Fruit fly (Drosophila melanogaster): ENCODE results near the gene CG10063.

CG10063 gene

dm6 chr3L:7003132-7003531 is 30.9 kb upstream of the CG10063 start:
- no peak for TF ChIP-seq kay (GFP tag; ENCODE audit: borderline replicate concordance)

DNA sequence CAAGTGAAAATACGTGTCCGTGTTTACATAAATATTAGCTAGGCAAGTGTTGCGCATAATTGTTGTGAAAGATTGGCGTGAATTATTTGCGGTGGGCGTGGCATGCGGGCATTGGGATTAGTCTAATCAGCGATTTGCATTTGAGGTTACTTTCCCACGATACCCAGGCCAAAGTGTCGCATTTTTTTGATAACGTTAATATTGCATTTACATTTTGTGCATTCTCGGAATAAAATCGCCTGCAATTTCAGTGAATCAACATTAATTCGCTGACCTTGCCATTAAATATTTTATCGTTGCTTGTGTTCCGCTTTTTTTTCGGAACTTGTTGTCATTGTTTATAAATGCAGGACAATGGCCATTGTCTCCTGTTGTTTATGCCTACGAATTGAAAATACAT is 30.1 kb upstream of the CG10063 start:
- TF ChIP-seq tj (GFP tag; optimal IDR thresholded peaks at IDR 0.05) (peak; percentile 81), Crg-1 (GFP tag; optimal IDR thresholded peaks at IDR 0.05) (no peak)

DNA sequence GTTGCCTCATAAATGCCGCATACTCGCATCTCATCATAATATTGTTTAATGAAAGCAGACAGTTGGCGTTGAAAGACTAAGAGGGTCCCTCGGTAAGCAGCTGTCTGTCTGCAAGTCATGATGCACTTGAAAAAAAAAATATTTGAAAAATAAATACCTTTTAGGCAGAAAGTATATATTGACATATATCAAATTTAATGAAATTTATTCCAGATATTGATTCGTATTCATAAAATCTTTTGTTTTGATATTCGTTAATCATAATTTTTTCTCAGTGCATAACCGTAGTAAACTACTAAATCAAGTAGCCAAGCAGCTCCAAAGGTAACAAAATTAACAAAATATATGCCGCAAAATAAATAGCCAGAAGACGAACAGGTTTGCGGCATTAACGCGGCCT is 29.6 kb upstream of the CG10063 start:
- TF ChIP-seq ovo (GFP tag; optimal IDR thresholded peaks at IDR 0.05), result no peak
- TF ChIP-seq Mnt (GFP tag; optimal IDR thresholded peaks at IDR 0.05), result no peak
- TF ChIP-seq Hr96 (GFP tag; optimal IDR thresholded peaks at IDR 0.05), result no peak
- no peak for TF ChIP-seq kay (GFP tag; ENCODE audit: borderline replicate concordance)
- no peak for TF ChIP-seq bab1 (GFP tag; optimal IDR thresholded peaks at IDR 0.05)
- no peak for TF ChIP-seq CG33017 (tag; optimal IDR thresholded peaks at IDR 0.05)
- TF ChIP-seq CG11617 (GFP tag; optimal IDR thresholded peaks at IDR 0.05), result no peak
- no peak for TF ChIP-seq CG7045 (GFP tag; optimal IDR thresholded peaks at IDR 0.05)
- TF ChIP-seq CG5204 (GFP tag; optimal IDR thresholded peaks at IDR 0.05), result no peak
- TF ChIP-seq cnc (optimal IDR thresholded peaks at IDR 0.05), result no peak
- TF ChIP-seq pad (GFP tag; optimal IDR thresholded peaks at IDR 0.05), result no peak
- no peak for TF ChIP-seq Crg-1 (GFP tag; optimal IDR thresholded peaks at IDR 0.05)

- TF ChIP-seq CG11617 (GFP tag; optimal IDR thresholded peaks at IDR 0.05) (no peak), CG14711 (tag; optimal IDR thresholded peaks at IDR 0.05) (no peak), CG7045 (GFP tag; optimal IDR thresholded peaks at IDR 0.05) (no peak)
Observed at dm6 chr3L:6999993-7000392, 27.7 kb upstream of the CG10063 start.

dm6 chr3L:6998692-6999091 is 26.4 kb upstream of the CG10063 start, which contains the start of gene Mp:
Mp (plus strand) TSS chr3L:6998843.
- TF ChIP-seq ovo (GFP tag; optimal IDR thresholded peaks at IDR 0.05) (no peak), CG5204 (GFP tag; optimal IDR thresholded peaks at IDR 0.05) (no peak), tj (GFP tag; optimal IDR thresholded peaks at IDR 0.05) (no peak), CG1620 (GFP tag; optimal IDR thresholded peaks at IDR 0.05) (no peak), bab1 (GFP tag; optimal IDR thresholded peaks at IDR 0.05) (peak; percentile 12), Hr96 (GFP tag; optimal IDR thresholded peaks at IDR 0.05) (no peak), toe (GFP tag; optimal IDR thresholded peaks at IDR 0.05) (no peak), Mnt (GFP tag; optimal IDR thresholded peaks at IDR 0.05) (peak; percentile 78), cnc (optimal IDR thresholded peaks at IDR 0.05) (no peak), CG33017 (tag; optimal IDR thresholded peaks at IDR 0.05) (no peak), cic (GFP tag; optimal IDR thresholded peaks at IDR 0.05) (no peak), pad (GFP tag; optimal IDR thresholded peaks at IDR 0.05) (no peak)

DNA sequence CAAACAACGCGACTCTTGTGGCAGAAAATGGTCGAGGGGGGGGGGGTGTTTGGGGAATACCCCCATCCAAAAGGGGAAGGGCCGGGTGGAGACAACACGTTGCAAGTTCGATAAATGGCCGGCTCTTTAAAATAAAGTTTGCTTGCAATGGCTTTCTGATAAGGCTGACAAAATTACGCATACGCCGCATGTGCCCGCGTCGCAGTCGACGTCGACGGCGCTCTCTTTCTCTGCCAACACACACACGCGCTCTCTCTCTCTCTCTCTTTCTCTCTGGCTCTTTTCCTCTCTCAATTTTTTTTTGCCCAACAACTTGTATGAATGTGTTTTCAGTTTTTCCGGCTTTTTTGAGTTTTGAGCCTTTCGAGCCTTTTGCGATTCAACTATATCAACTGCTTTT is 25.1 kb upstream of the CG10063 start:
- TF ChIP-seq toe (GFP tag; optimal IDR thresholded peaks at IDR 0.05), result no peak
- no peak for TF ChIP-seq CG7045 (GFP tag; optimal IDR thresholded peaks at IDR 0.05)

DNA sequence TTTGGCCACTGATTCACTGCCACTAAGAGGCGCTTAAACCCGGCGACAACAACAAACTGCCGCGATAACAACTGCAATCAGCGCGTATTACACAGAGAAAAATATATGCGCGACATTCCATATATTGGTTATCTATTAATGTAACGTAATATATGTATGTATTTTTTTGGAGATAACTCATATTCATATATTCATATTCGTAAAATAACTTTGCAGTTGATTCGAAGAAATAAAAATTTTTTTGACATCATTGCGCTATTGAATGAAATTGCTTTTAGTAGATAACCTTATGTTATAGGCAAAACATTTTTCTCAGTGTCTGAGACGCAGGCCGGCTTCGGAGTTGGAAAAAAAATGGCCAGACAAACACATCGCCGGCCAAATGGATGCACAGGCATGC is 24.6 kb upstream of the CG10063 start:
- TF ChIP-seq CG33017 (tag; optimal IDR thresholded peaks at IDR 0.05) (no peak), kay (GFP tag; ENCODE audit: borderline replicate concordance) (peak; percentile 0), Crg-1 (GFP tag; optimal IDR thresholded peaks at IDR 0.05) (no peak), CG5204 (GFP tag; optimal IDR thresholded peaks at IDR 0.05) (no peak), cnc (optimal IDR thresholded peaks at IDR 0.05) (no peak), ovo (GFP tag; optimal IDR thresholded peaks at IDR 0.05) (no peak), tj (GFP tag; optimal IDR thresholded peaks at IDR 0.05) (no peak)

DNA sequence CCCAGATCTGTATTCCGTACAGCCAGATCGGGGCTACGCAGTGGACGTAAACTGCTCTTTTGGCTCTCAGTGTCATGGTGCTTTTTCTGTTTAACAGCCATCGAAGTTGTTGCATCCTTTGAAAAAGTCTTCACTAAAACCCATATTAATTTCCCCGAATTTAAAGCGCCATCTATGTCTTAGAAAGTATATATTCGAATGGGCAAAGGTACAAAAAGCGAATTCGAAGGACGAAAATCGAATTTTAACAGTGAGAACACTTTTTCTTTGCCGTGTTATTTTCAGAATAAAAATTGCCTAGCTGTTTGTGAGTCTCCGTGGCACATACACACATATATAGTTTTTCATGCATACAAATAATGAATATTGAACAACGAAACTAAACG is 23.1 kb upstream of the CG10063 start:
- TF ChIP-seq CG7101 (tag; optimal IDR thresholded peaks at IDR 0.05) (no peak), bab1 (GFP tag; optimal IDR thresholded peaks at IDR 0.05) (no peak), Hr96 (GFP tag; optimal IDR thresholded peaks at IDR 0.05) (no peak), Clk (GFP tag; optimal IDR thresholded peaks at IDR 0.05) (no peak), CG33017 (tag; optimal IDR thresholded peaks at IDR 0.05) (no peak), cnc (optimal IDR thresholded peaks at IDR 0.05) (no peak), CG1620 (GFP tag; optimal IDR thresholded peaks at IDR 0.05) (no peak), Crg-1 (GFP tag; optimal IDR thresholded peaks at IDR 0.05) (no peak), pad (GFP tag; optimal IDR thresholded peaks at IDR 0.05) (no peak), CG11617 (GFP tag; optimal IDR thresholded peaks at IDR 0.05) (no peak), cic (GFP tag; optimal IDR thresholded peaks at IDR 0.05) (no peak), kay (GFP tag; ENCODE audit: borderline replicate concordance) (no peak), CG7045 (GFP tag; optimal IDR thresholded peaks at IDR 0.05) (no peak), Mnt (GFP tag; optimal IDR thresholded peaks at IDR 0.05) (no peak), tj (GFP tag; optimal IDR thresholded peaks at IDR 0.05) (no peak), toe (GFP tag; optimal IDR thresholded peaks at IDR 0.05) (no peak), CG5204 (GFP tag; optimal IDR thresholded peaks at IDR 0.05) (no peak), CG12768 (GFP tag; optimal IDR thresholded peaks at IDR 0.05) (no peak), ovo (GFP tag; optimal IDR thresholded peaks at IDR 0.05) (no peak)
